Fruit fly (Drosophila melanogaster) whole organism, embryonic: ENCODE measurements around the gene CG6067.

ENCODE experiments used
- Aef1 ChIP-seq: fragments of 200-800 bp; sonication (Bioruptor generic); IDR thresholded peaks from 3 replicates; pipeline ENCODE4 v1.3.6; 2022; ENCODE audit warnings: missing biosample characterization, missing genetic modification characterization
- Atf6 ChIP-seq: fragments of 200-800 bp; sonication (Bioruptor generic); IDR thresholded peaks from 2 replicates; pipeline ENCODE4 v1.3.6; 2022; ENCODE audit warnings: missing biosample characterization, missing genetic modification characterization
- Blimp-1 ChIP-seq: fragments of 200-800 bp; sonication (Bioruptor generic); optimal IDR thresholded peaks from 3 replicates; lab custom pipeline; 2018; ENCODE audit warnings: missing biosample characterization, missing genetic modification characterization, mild to moderate bottlenecking, moderate library complexity, missing genetic modification reagents
- C15 ChIP-seq: fragments of 200-800 bp; sonication (Bioruptor generic); IDR thresholded peaks from 3 replicates; pipeline ENCODE4 v1.3.6; 2022; ENCODE audit warnings: missing biosample characterization, missing genetic modification characterization
- CG10274 ChIP-seq: fragments of 200-800 bp; sonication (Bioruptor generic); optimal IDR thresholded peaks from 3 replicates; lab custom pipeline; 2017; ENCODE audit warnings: missing biosample characterization, mild to moderate bottlenecking, missing genetic modification characterization
- CG12104 ChIP-seq: fragments of 200-800 bp; sonication (Bioruptor generic); optimal IDR thresholded peaks from 3 replicates; lab custom pipeline; 2016; ENCODE audit warnings: missing biosample characterization, missing genetic modification characterization
- CG12299 ChIP-seq: fragments of 200-800 bp; sonication (Bioruptor generic); optimal IDR thresholded peaks from 2 replicates; lab custom pipeline; 2018; ENCODE audit warnings: missing biosample characterization, mild to moderate bottlenecking, missing genetic modification characterization
- CG12391 ChIP-seq: fragments of 200-800 bp; sonication (Bioruptor generic); optimal IDR thresholded peaks from 3 replicates; lab custom pipeline; 2018; ENCODE audit warnings: missing biosample characterization, mild to moderate bottlenecking, missing genetic modification characterization, moderate library complexity
- CG12659 ChIP-seq: fragments of 200-800 bp; sonication (Bioruptor generic); optimal IDR thresholded peaks from 3 replicates; lab custom pipeline; 2017; ENCODE audit warnings: mild to moderate bottlenecking, missing biosample characterization, missing genetic modification reagents, missing genetic modification characterization
- CG12769 ChIP-seq: fragments of 200-800 bp; sonication (Bioruptor generic); optimal IDR thresholded peaks from 2 replicates; lab custom pipeline; 2019; ENCODE audit warnings: missing biosample characterization, mild to moderate bottlenecking, missing genetic modification characterization, moderate library complexity
- CG13287 ChIP-seq: fragments of 200-800 bp; sonication (Bioruptor generic); IDR thresholded peaks from 2 replicates; pipeline ENCODE4 v1.3.6; 2022; ENCODE audit warnings: missing biosample characterization, missing genetic modification characterization; ENCODE audit not compliant: partially characterized antibody
- CG14441 ChIP-seq: fragments of 200-800 bp; sonication (Bioruptor generic); IDR thresholded peaks from 2 replicates; pipeline ENCODE4 v1.3.6; 2022; ENCODE audit warnings: missing biosample characterization, missing genetic modification characterization
- CG14965 ChIP-seq: fragments of 200-800 bp; sonication (Bioruptor generic); optimal IDR thresholded peaks from 2 replicates; lab custom pipeline; 2016; ENCODE audit warnings: missing biosample characterization, missing genetic modification characterization, borderline replicate concordance
- CG16863 ChIP-seq: fragments of 200-800 bp; sonication (Bioruptor generic); optimal IDR thresholded peaks from 3 replicates; lab custom pipeline; 2016; ENCODE audit warnings: missing biosample characterization, missing genetic modification characterization
- CG17328 ChIP-seq: fragments of 200-800 bp; sonication (Bioruptor generic); IDR thresholded peaks from 2 replicates; pipeline ENCODE4 v1.3.6; 2022; ENCODE audit warnings: missing biosample characterization, missing genetic modification characterization
- CG17912 ChIP-seq: fragments of 200-800 bp; sonication (Bioruptor generic); optimal IDR thresholded peaks from 2 replicates; lab custom pipeline; 2018; ENCODE audit warnings: missing biosample characterization, mild to moderate bottlenecking, missing genetic modification characterization
- CG2712 ChIP-seq: fragments of 200-800 bp; optimal IDR thresholded peaks from 3 replicates; lab custom pipeline; 2019; ENCODE audit warnings: missing biosample characterization, mild to moderate bottlenecking, missing genetic modification characterization, moderate library complexity
- CG30403 ChIP-seq: fragments of 200-800 bp; sonication (Bioruptor generic); optimal IDR thresholded peaks from 3 replicates; lab custom pipeline; 2016; ENCODE audit warnings: missing biosample characterization, missing genetic modification characterization
- CG30431 ChIP-seq: fragments of 200-800 bp; sonication (Bioruptor generic); optimal IDR thresholded peaks from 2 replicates; lab custom pipeline; 2017; ENCODE audit warnings: missing biosample characterization, missing genetic modification characterization
- CG31365 ChIP-seq: fragments of 200-800 bp; sonication (Bioruptor generic); optimal IDR thresholded peaks from 2 replicates; lab custom pipeline; 2018; ENCODE audit warnings: missing biosample characterization, mild to moderate bottlenecking, missing genetic modification characterization
- CG32772 ChIP-seq: fragments of 200-800 bp; sonication (Bioruptor generic); IDR thresholded peaks from 2 replicates; pipeline ENCODE4 v1.3.6; 2022; ENCODE audit warnings: missing biosample characterization, missing genetic modification characterization
- CG34422 ChIP-seq: fragments of 200-800 bp; sonication (Bioruptor generic); IDR thresholded peaks from 3 replicates; pipeline ENCODE4 v1.3.6; 2022; ENCODE audit warnings: missing biosample characterization, missing genetic modification characterization
- CG6683 ChIP-seq: fragments of 200-800 bp; sonication (Bioruptor generic); optimal IDR thresholded peaks from 2 replicates; lab custom pipeline; 2017; ENCODE audit warnings: missing biosample characterization, mild to moderate bottlenecking, missing genetic modification characterization, missing genetic modification reagents
- CG6813 ChIP-seq: fragments of 200-800 bp; sonication (Bioruptor generic); optimal IDR thresholded peaks from 2 replicates; lab custom pipeline; 2017; ENCODE audit warnings: missing biosample characterization, missing genetic modification characterization, mild to moderate bottlenecking, moderate library complexity, missing genetic modification reagents
- CG7928 ChIP-seq: fragments of 200-800 bp; sonication (Bioruptor generic); optimal IDR thresholded peaks from 2 replicates; lab custom pipeline; 2017; ENCODE audit warnings: missing biosample characterization, mild to moderate bottlenecking, missing genetic modification characterization
- CG7963 ChIP-seq: fragments of 200-800 bp; sonication (Bioruptor generic); IDR thresholded peaks from 3 replicates; pipeline ENCODE4 v1.3.6; 2022; ENCODE audit warnings: missing biosample characterization, missing genetic modification characterization; ENCODE audit not compliant: partially characterized antibody
- CG8281 ChIP-seq: fragments of 200-800 bp; sonication (Bioruptor generic); optimal IDR thresholded peaks from 2 replicates; lab custom pipeline; 2018; ENCODE audit warnings: missing biosample characterization, mild to moderate bottlenecking, missing genetic modification characterization, moderate library complexity
- CrebB ChIP-seq: fragments of 200-800 bp; sonication (Bioruptor generic); optimal IDR thresholded peaks from 3 replicates; lab custom pipeline; 2018; ENCODE audit warnings: missing biosample characterization, mild to moderate bottlenecking, missing genetic modification characterization
- Eip74EF ChIP-seq, 2 experiments: fragments of 200-800 bp in 1 of 2; fragments of >200 bp in 1 of 2; sonication (Bioruptor generic) in 1 of 2; optimal IDR thresholded peaks; 2 replicates each; lab custom pipeline; 2017 to 2019; ENCODE audit warnings: missing biosample characterization in 2 of 2, missing genetic modification characterization in 2 of 2, mild to moderate bottlenecking in 1 of 2, moderate library complexity in 1 of 2
- Gsc ChIP-seq: fragments of 200-800 bp; sonication (Bioruptor generic); IDR thresholded peaks from 2 replicates; pipeline ENCODE4 v1.3.6; 2022; ENCODE audit warnings: missing biosample characterization, missing genetic modification characterization
- HmgD ChIP-seq: fragments of 200-800 bp; sonication (Bioruptor generic); optimal IDR thresholded peaks from 3 replicates; lab custom pipeline; 2016; ENCODE audit warnings: missing biosample characterization, missing genetic modification characterization
- Oaz ChIP-seq: fragments of 200-800 bp; sonication (Bioruptor generic); IDR thresholded peaks from 2 replicates; pipeline ENCODE4 v1.3.6; 2022; ENCODE audit warnings: missing biosample characterization, missing genetic modification characterization
- Oli ChIP-seq: fragments of 200-800 bp; sonication (Bioruptor generic); optimal IDR thresholded peaks from 2 replicates; lab custom pipeline; 2018; ENCODE audit warnings: missing biosample characterization, mild to moderate bottlenecking, missing genetic modification characterization, moderate library complexity
- Ravus ChIP-seq: fragments of 200-800 bp; sonication (Bioruptor generic); IDR thresholded peaks from 2 replicates; pipeline ENCODE4 v1.3.6; 2022; ENCODE audit warnings: missing biosample characterization, missing genetic modification characterization
- Usf ChIP-seq: fragments of 200-800 bp; sonication (Bioruptor generic); optimal IDR thresholded peaks from 2 replicates; lab custom pipeline; 2017; ENCODE audit warnings: missing genotype, missing biosample characterization, missing genetic modification characterization
- Xrp1 ChIP-seq: fragments of 200-800 bp; sonication (Bioruptor generic); IDR thresholded peaks from 2 replicates; pipeline ENCODE4 v1.3.6; 2022; ENCODE audit warnings: missing biosample characterization, missing genetic modification characterization
- ab ChIP-seq: fragments of 200-800 bp; sonication (Bioruptor generic); optimal IDR thresholded peaks from 2 replicates; lab custom pipeline; 2016; ENCODE audit warnings: missing biosample characterization, missing genetic modification characterization
- corto ChIP-seq: fragments of 200-800 bp; sonication (Bioruptor generic); optimal IDR thresholded peaks from 2 replicates; lab custom pipeline; 2016; ENCODE audit warnings: missing biosample characterization, mild to moderate bottlenecking, missing genetic modification characterization, moderate library complexity
- disco-r ChIP-seq: fragments of 200-800 bp; sonication (Bioruptor generic); optimal IDR thresholded peaks from 2 replicates; lab custom pipeline; 2016; ENCODE audit warnings: missing biosample characterization, missing genetic modification characterization
- dm ChIP-seq: fragments of 200-800 bp; sonication (Bioruptor generic); optimal IDR thresholded peaks from 3 replicates; lab custom pipeline; 2016; ENCODE audit warnings: missing biosample characterization, missing genetic modification characterization
- ewg ChIP-seq: fragments of 200-800 bp; sonication (Bioruptor generic); optimal IDR thresholded peaks from 3 replicates; lab custom pipeline; 2017; ENCODE audit warnings: mild to moderate bottlenecking, missing biosample characterization, missing genetic modification reagents, missing genetic modification characterization
- fd96Cb ChIP-seq: fragments of 200-800 bp; sonication (Bioruptor generic); optimal IDR thresholded peaks from 2 replicates; lab custom pipeline; 2018; ENCODE audit warnings: missing biosample characterization, mild to moderate bottlenecking, missing genetic modification characterization, moderate library complexity
- gcm2 ChIP-seq: fragments of 200-800 bp; sonication (Bioruptor generic); optimal IDR thresholded peaks from 2 replicates; lab custom pipeline; 2016; ENCODE audit warnings: missing biosample characterization, missing genetic modification characterization
- grn ChIP-seq: fragments of 200-800 bp; sonication (Bioruptor generic); optimal IDR thresholded peaks from 3 replicates; lab custom pipeline; 2017; ENCODE audit warnings: missing biosample characterization, missing genetic modification characterization
- hth ChIP-seq: fragments of >200 bp; optimal IDR thresholded peaks from 2 replicates; lab custom pipeline; 2017; ENCODE audit warnings: inconsistent platforms
- klu ChIP-seq: fragments of 200-800 bp; sonication (Bioruptor generic); IDR thresholded peaks from 2 replicates; pipeline ENCODE4 v1.3.6; 2022; ENCODE audit warnings: missing biosample characterization, missing genetic modification characterization
- lmd ChIP-seq: fragments of 200-800 bp; sonication (Bioruptor generic); IDR thresholded peaks from 2 replicates; pipeline ENCODE4 v1.3.6; 2022; ENCODE audit warnings: missing biosample characterization, missing genetic modification characterization
- ssp ChIP-seq: fragments of 200-800 bp; sonication (Bioruptor generic); IDR thresholded peaks from 2 replicates; pipeline ENCODE4 v1.3.6; 2022; ENCODE audit warnings: missing biosample characterization, missing genetic modification characterization
- stc ChIP-seq: fragments of 200-800 bp; sonication (Bioruptor generic); IDR thresholded peaks from 2 replicates; pipeline ENCODE4 v1.3.6; 2022; ENCODE audit warnings: missing biosample characterization, missing genetic modification characterization
- wek ChIP-seq: fragments of 200-800 bp; sonication (Bioruptor generic); optimal IDR thresholded peaks from 3 replicates; lab custom pipeline; 2018; ENCODE audit warnings: missing biosample characterization, mild to moderate bottlenecking, missing genetic modification characterization, moderate library complexity

Gene CG6067

DNA sequence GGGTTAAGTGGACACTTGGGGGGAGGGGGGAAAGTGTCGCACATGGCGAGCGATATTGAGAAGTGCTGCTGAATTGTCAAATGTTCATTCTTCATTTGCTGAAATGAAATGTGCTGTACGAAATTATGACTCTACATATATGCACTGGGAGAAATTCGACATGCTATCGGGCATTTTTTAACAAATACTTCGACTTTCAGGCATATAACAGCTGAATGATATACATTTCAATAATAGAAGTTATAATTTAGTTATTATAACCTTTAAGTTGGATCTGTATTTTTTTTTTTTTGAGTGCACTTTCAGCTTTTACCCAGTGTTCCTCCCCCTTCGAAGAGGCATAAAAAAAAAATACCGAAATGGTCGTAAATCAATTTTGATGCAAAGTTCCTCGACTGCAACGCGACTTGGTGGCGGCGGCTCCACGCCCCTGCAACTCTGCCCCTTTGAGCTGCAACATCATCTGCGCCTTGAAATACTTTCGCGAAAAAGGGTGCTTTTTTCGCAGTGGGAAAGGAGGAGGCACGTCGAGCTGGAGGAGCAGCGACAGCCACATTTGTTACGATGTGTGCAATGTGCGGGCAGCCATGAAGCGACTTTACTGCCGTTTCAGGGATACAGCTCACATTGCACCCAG, 18.1 kb downstream of the CG6067 start (continued):
- TF ChIP-seq stc (0 out of 2 replicates have a peak, but pooled peaks have one; percentile 27), CG6683 (GFP tag; lab: Kevin White, UChicago) (no peak), CG12769 (tag; lab: Kevin White, UChicago) (peak; percentile 12), Xrp1 (GFP tag; lab: Robert Waterston, UW) (peak; percentile 41; the same call in 1 of the 2 replicates), klu (GFP tag; lab: Robert Waterston, UW) (no peak), grn (GFP tag; lab: Kevin White, UChicago) (no peak), disco-r (no peak), gcm2 (GFP tag; lab: Kevin White, UChicago) (no peak), C15 (GFP tag; lab: Robert Waterston, UW) (no peak), wek (GFP tag; lab: Kevin White, UChicago) (no peak), Blimp-1 (peak; percentile 48), hth (lab: Kevin White, UChicago) (no peak), Atf6 (GFP tag; lab: Robert Waterston, UW) (no peak), ewg (GFP tag; lab: Kevin White, UChicago) (no peak), CG6813 (GFP tag; lab: Kevin White, UChicago) (no peak), CG30403 (GFP tag; lab: Kevin White, UChicago) (peak; percentile 46), Ravus (GFP tag; lab: Robert Waterston, UW) (no peak; the same call in 1 of the 2 replicates), CG17912 (GFP tag; lab: Kevin White, UChicago) (no peak), CG12659 (GFP tag; lab: Kevin White, UChicago) (no peak), CG14965 (no peak), CG31365 (tag; lab: Kevin White, UChicago) (no peak), lmd (peak; percentile 44), Oaz (GFP tag; lab: Robert Waterston, UW) (0 out of 2 replicates have a peak, but pooled peaks have one; percentile 5), CG16863 (GFP tag; lab: Kevin White, UChicago) (peak; percentile 23), Gsc (0 out of 2 replicates have a peak, but pooled peaks have one; percentile 8), Oli (tag; lab: Kevin White, UChicago) (peak; percentile 47), Usf (GFP tag; lab: Kevin White, UChicago) (no peak), ssp (GFP tag; lab: Robert Waterston, UW) (no peak), CG8281 (tag; lab: Kevin White, UChicago) (no peak), CG14441 (peak; percentile 35; the same call in 1 of the 2 replicates), CG7928 (GFP tag; lab: Kevin White, UChicago) (no peak), dm (GFP tag; lab: Kevin White, UChicago) (no peak), CrebB (tag; lab: Kevin White, UChicago) (no peak), CG7963 (GFP tag; lab: Robert Waterston, UW) (no peak), CG12299 (tag; lab: Kevin White, UChicago) (no peak), CG2712 (tag; lab: Kevin White, UChicago) (peak; percentile 60), CG12104 (GFP tag; lab: Kevin White, UChicago) (no peak), CG13287 (GFP tag; lab: Robert Waterston, UW) (no peak), CG17328 (peak; percentile 47; the same call in 1 of the 2 replicates), fd96Cb (tag; lab: Kevin White, UChicago) (peak; percentile 32), Eip74EF (GFP tag; optimal IDR thresholded peaks at IDR 0.05; lab: Kevin White, UChicago) (no peak), CG34422 (GFP tag; lab: Robert Waterston, UW) (no peak), CG12391 (tag; lab: Kevin White, UChicago) (peak; percentile 35), CG30431 (GFP tag; lab: Kevin White, UChicago) (no peak), Aef1 (GFP tag; lab: Robert Waterston, UW) (no peak), corto (GFP tag; lab: Kevin White, UChicago) (no peak), HmgD (GFP tag; lab: Kevin White, UChicago) (no peak), ab (GFP tag; lab: Kevin White, UChicago) (no peak), CG32772 (peak; percentile 42; the same call in 1 of the 2 replicates), CG10274 (GFP tag; lab: Kevin White, UChicago) (no peak)
